Worm (Caenorhabditis elegans) whole organism, midembryonic: ENCODE measurements around the gene F42G4.5.
A peak's percentile ranks its signal among the peaks of the same experiment; 100 is the strongest.
"Not testable (repeated sequence)": the region's sequence is repeated elsewhere in the genome, so short reads cannot be mapped to it uniquely, and the experiment has no call there.

Experiments
- T22C8.4 ChIP-seq: fragments of 200-800 bp; sonication (Bioruptor generic); IDR thresholded peaks from 2 replicates; pipeline ENCODE4 v1.3.6; 2022; ENCODE audit warnings: missing genetic modification characterization, missing compliant biosample characterization
- cog-1 ChIP-seq: sonication (generic microtip); optimal IDR thresholded peaks from 2 replicates; lab custom pipeline; 2016; ENCODE audit warnings: missing genetic modification characterization, missing compliant biosample characterization
- flt-1 ChIP-seq: fragments of 200-800 bp; sonication (Bioruptor generic); IDR thresholded peaks from 2 replicates; pipeline ENCODE4 v1.3.6; 2022; ENCODE audit warnings: missing genetic modification characterization, missing compliant biosample characterization
- klf-2 ChIP-seq: fragments of 200-800 bp; sonication (Bioruptor generic); conservative IDR thresholded peaks from 2 replicates; pipeline ENCODE4 v1.3.6; 2022; ENCODE audit warnings: missing genetic modification reagents, missing genetic modification characterization, missing compliant biosample characterization
- med-1 ChIP-seq: sonication (generic microtip); optimal IDR thresholded peaks from 2 replicates; lab custom pipeline; 2017; ENCODE audit warnings: missing genetic modification characterization, mild to moderate bottlenecking, missing compliant biosample characterization, antibody characterized with exemption, missing genetic modification reagents; ENCODE audit not compliant: insufficient read depth
- ref-1 ChIP-seq: fragments of 200-800 bp; sonication (Bioruptor generic); conservative IDR thresholded peaks from 2 replicates; pipeline ENCODE4 v1.3.6; 2022; ENCODE audit warnings: missing genetic modification reagents, missing genetic modification characterization, missing compliant biosample characterization
- tab-1 ChIP-seq: fragments of 200-800 bp; sonication (Bioruptor generic); IDR thresholded peaks from 2 replicates; pipeline ENCODE4 v1.3.6; 2022; ENCODE audit warnings: missing genetic modification characterization, missing compliant biosample characterization
- ztf-23 ChIP-seq: fragments of 200-800 bp; sonication (Bioruptor generic); IDR thresholded peaks from 2 replicates; pipeline ENCODE4 v1.3.6; 2022; ENCODE audit warnings: missing genetic modification reagents, missing genetic modification characterization, missing compliant biosample characterization
- ztf-29 ChIP-seq: fragments of 200-800 bp; sonication (Bioruptor generic); IDR thresholded peaks from 2 replicates; pipeline ENCODE4 v1.3.6; 2022; ENCODE audit warnings: missing genetic modification reagents, missing genetic modification characterization, missing compliant biosample characterization

The F42G4.5 gene

DNA sequence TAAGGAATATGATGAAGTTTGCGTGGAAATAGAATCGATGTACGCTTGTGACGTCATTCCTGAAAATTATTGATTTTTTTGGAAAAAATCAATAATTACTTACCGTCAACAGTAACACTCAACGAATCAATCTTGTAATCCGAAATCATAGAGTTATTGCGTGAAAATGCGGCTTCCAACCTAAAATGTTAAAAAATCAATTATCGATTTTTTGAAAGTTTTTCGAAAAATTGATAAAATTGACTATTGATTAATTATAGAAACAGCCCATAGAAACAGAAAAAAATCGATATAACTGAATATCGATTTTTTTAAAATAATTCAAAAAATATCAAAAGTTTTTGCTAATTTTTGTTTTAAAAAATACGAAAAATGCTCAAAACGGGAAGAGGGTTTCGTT is 26.2 kb upstream of the F42G4.5 start, which contains the start of gene F42G4.7:
Gene F42G4.7, minus strand, starts transcription at position 185 of the 400 bp plus-strand sequence.
- TF ChIP-seq T22C8.4: peak; percentile 86

DNA sequence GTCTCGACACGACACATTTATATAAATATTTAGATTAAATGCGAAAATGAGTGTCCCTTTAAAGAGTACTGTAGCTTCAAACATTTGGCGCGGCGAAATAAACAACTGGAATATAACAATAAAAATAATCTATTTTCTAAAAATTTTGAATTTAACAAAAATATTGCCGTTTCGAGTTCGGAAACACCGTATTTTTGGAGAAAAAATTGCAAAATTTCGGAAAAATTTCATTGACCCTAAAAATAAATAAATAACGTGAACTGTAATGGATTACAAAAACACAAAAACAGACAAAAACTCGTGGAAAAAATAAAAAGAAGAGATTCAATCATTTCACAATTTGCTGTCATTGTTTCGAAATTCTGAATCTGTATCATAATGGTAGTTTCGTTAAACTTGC is 25.7 kb upstream of the F42G4.5 start, which contains the start of gene F42G4.2:
Gene F42G4.2, plus strand, starts transcription at position 301 of the 400 bp plus-strand sequence.
- TF ChIP-seq flt-1 (GFP tag; lab: Robert Waterston, UW); tab-1 (GFP tag; lab: Robert Waterston, UW); T22C8.4: not testable (repeated sequence)

DNA sequence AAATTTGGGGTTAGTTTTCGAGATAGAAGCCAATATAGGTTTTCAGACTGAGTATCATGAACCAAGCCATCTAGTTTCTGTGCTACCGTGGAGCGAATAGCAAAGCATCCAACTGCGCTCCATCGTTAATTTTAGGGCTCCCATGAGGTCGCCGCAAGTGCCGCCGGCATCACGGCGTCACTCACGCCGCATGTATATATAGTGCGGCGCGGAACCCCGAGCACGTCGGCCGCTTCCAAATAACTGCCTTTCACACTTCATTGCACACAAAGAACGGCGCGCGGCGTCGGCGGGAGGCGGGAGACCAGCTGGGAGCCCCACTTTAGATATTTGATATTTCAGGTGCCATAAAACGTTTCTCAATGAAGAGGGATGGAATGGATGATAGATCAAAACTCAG is 23.2 kb upstream of the F42G4.5 start:
- TF ChIP-seq T22C8.4: no peak
- TF ChIP-seq flt-1 (GFP tag; lab: Robert Waterston, UW): no peak
- no peak for TF ChIP-seq ztf-23 (GFP tag; lab: Robert Waterston, UW)
- TF ChIP-seq tab-1 (GFP tag; lab: Robert Waterston, UW): no peak
- no peak for TF ChIP-seq ztf-29
- no peak for TF ChIP-seq ref-1 (GFP tag; lab: Robert Waterston, UW)
- no peak for TF ChIP-seq cog-1 (tag; lab: Kevin White, UChicago)
- no peak for TF ChIP-seq klf-2 (GFP tag; lab: Robert Waterston, UW)
- no peak for TF ChIP-seq med-1 (GFP tag; lab: Kevin White, UChicago)

DNA sequence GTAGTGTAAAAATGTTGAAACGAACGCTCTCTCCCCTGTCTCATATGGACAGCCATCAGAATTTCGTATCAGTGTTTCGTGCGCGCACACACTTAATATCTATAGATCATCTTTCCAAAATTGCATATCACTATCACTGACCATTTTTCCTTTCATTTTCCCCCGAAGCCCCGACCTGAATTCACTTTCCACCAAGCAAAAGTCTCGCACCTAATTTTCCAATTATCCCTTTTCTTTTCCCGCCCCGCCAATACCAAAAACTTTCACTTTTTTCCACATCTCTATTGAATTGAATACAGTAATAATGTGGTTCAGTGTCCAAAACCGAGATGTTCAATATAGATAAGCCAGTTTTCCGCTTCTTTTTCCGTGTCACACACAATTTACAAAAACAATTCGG is 19.8 kb upstream of the F42G4.5 start:
- TF ChIP-seq ztf-29 (no peak), T22C8.4 (no peak), med-1 (GFP tag; lab: Kevin White, UChicago) (no peak), ref-1 (GFP tag; lab: Robert Waterston, UW) (no peak)

DNA sequence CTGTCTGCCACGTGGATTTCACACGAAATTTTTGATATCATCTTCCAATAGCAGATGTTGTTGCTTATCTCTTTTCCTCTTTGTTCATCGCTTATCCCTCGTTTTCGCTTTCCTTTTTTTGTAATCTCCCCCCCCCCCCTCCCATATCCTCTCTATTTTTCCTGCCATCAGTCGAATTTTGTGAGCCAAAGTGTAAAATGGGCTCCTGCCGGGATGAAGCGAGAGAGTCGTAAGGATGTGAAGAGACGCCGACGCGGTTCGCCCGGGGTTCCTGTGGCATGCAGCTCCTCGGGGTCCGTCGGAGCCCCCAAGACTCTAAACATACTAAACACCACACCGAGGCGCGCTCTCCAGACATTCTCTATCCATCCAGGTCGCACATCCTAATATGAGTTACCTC is 16.7 kb upstream of the F42G4.5 start, which contains the start of gene zyx-1:
Gene zyx-1, plus strand, starts transcription at position 331 of the 400 bp plus-strand sequence.
- no peak for TF ChIP-seq ztf-23 (GFP tag; lab: Robert Waterston, UW)
- no peak for TF ChIP-seq flt-1 (GFP tag; lab: Robert Waterston, UW)
- TF ChIP-seq ztf-29: no peak
- TF ChIP-seq med-1 (GFP tag; lab: Kevin White, UChicago): no peak
- TF ChIP-seq klf-2 (GFP tag; lab: Robert Waterston, UW): no peak
- no peak for TF ChIP-seq cog-1 (tag; lab: Kevin White, UChicago)
- no peak for TF ChIP-seq tab-1 (GFP tag; lab: Robert Waterston, UW)
- TF ChIP-seq ref-1 (GFP tag; lab: Robert Waterston, UW): no peak
- TF ChIP-seq T22C8.4: no peak

DNA sequence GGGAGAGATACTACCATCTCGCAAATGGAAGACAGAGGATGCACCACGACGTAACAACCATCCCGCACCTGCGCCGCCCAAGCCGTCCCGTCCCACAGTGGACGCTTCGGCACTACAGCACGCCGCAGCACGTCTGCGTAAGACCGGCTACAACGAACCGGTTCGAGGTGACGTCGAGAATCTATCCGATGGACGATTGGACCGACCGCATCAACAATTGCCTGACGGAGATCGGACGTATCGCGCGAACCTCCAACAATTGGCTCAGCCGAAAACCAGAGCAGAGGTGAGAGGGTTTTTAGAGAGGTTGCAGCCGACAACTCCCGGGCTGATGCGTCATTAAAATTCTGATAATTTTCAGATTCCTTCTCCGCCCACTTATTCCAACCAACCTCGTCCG is 14.1 kb upstream of the F42G4.5 start:
- TF ChIP-seq ztf-29 (no peak), flt-1 (GFP tag; lab: Robert Waterston, UW) (no peak), cog-1 (tag; lab: Kevin White, UChicago) (no peak), ztf-23 (GFP tag; lab: Robert Waterston, UW) (no peak)

DNA sequence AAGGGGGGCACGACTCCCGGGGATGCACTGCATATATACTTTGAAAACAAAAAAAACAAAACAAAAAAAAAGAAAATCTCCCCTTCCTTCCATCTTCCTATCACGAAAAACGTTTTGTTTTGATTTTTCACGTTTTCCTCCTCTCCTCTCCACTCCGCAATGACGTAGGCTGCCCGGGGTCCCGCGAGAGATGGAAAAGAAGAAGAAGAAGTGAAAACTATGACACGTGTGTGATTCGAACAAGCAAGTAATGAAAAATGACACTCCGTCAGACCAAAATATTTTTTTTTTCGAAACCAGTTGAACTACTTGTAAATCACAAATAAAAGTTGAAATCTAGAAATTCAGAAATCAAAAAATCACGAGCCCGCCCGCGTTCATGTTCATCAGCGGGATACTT is 8.0 kb upstream of the F42G4.5 start:
- TF ChIP-seq ref-1 (GFP tag; lab: Robert Waterston, UW) (no peak), flt-1 (GFP tag; lab: Robert Waterston, UW) (no peak), ztf-23 (GFP tag; lab: Robert Waterston, UW) (no peak), tab-1 (GFP tag; lab: Robert Waterston, UW) (no peak), klf-2 (GFP tag; lab: Robert Waterston, UW) (no peak), ztf-29 (no peak)

DNA sequence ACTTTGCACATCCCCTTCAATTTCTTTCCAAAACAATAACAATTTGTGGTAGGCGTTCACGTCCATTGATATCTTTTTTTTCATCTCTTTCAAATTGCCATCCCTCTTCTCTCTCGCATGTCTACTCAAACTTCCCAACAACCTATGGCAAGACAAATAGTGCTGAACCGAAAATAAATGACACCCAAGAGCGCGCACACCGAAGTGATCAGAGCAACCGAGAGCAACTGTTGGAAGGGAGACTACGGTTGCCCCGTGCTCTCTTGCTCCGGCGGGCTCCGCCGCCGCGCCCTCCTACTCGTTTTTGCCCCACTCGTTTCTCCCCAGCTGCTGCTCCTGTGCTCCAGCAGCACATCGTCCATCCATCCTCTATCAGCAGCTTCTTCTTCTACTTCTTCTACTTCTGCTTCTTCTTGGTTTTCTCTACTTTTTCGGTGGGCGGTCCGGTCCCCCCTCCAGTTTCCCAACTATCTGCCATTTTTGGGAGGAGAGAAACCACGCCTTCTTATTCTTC is 6.4 kb upstream of the F42G4.5 start:
- TF ChIP-seq tab-1 (GFP tag; lab: Robert Waterston, UW): 0 out of 2 replicates have a peak, but pooled peaks have one; percentile 21
- no peak for TF ChIP-seq flt-1 (GFP tag; lab: Robert Waterston, UW)

DNA sequence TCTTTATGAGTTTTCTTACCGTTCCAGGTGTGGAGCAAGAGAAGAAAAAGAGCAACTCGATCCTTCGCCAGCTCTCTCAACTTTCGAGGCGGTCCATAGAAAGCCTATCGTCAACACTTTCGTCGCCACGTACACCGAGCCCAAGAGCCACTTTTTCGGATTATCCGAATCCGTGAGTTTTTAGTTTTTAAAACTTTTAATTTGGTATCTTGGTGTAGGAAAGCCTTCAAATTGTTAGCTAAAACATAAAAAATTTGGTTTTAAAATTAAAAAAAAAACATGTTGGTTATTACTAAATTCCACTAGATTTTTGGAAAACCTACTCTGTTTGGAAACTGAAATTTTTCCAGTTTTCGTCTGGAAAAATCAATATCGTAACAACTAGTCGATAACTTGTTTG is 462 bp downstream of the F42G4.5 start:
- TF ChIP-seq ztf-29 (no peak), T22C8.4 (no peak), tab-1 (GFP tag; lab: Robert Waterston, UW) (no peak), med-1 (GFP tag; lab: Kevin White, UChicago) (no peak), cog-1 (tag; lab: Kevin White, UChicago) (no peak), ref-1 (GFP tag; lab: Robert Waterston, UW) (no peak), ztf-23 (GFP tag; lab: Robert Waterston, UW) (no peak), klf-2 (GFP tag; lab: Robert Waterston, UW) (no peak), flt-1 (GFP tag; lab: Robert Waterston, UW) (no peak)

DNA sequence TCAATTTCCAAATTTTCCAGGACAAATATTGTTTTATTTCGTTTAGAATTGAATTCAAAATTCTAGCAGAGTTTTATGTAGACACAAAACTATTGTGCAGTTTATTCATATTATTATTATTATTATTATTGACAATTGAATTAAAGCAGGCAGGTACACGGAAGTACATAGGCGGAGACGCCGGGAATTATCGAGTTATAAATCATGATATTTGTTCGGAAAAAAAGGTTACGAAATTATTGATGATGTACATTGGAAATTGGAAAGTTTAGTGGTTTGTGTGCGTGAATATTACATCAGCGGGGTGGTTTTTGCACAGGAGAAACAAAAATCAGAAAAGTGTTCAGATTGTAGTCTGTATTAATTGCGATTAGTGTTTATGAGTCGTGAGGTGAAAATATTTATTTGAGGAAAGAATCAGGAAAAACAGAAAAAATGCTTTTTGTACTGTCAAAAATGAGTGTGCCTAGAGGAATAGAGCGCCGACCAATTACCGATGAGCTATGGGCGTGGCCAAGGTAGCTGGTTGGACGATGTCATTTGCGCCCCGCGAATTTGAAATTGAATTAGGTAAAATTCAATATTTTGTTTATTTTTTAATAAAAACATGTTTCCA is 3.1 kb downstream of the F42G4.5 start:
- TF ChIP-seq T22C8.4 (no peak), klf-2 (GFP tag; lab: Robert Waterston, UW) (no peak)

DNA sequence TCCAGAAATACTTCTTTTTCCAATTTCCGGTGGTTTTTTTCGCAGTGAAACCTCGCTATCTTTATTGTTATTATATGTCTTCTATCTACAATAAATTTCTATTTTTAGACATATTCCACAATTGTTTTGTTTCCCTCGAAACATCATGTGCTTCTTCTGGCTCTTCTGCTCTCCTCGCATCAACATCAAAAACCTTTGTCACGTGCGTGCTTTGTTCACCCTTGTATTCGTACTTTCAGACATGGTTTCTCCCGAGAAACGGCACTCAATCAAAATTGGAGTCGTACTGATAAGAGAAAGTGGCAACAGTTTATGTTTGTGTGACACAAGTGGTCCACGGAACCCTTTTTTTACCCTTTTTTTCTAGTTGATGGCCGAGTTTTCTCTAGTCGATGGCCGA is 4.5 kb downstream of the F42G4.5 start:
- TF ChIP-seq cog-1 (tag; lab: Kevin White, UChicago): no peak
- no peak for TF ChIP-seq ztf-29
- no peak for TF ChIP-seq tab-1 (GFP tag; lab: Robert Waterston, UW)
- no peak for TF ChIP-seq T22C8.4
- TF ChIP-seq flt-1 (GFP tag; lab: Robert Waterston, UW): no peak
- no peak for TF ChIP-seq med-1 (GFP tag; lab: Kevin White, UChicago)
- TF ChIP-seq ref-1 (GFP tag; lab: Robert Waterston, UW): no peak
- TF ChIP-seq klf-2 (GFP tag; lab: Robert Waterston, UW): no peak
- no peak for TF ChIP-seq ztf-23 (GFP tag; lab: Robert Waterston, UW)
